Worm (Caenorhabditis elegans) whole organism, late embryonic: ENCODE measurements around the gene C06E4.6.

Source experiments
- C08G9.2 ChIP-seq: sonication (generic microtip); optimal IDR thresholded peaks from 2 replicates; lab custom pipeline; 2016; ENCODE audit warnings: mild to moderate bottlenecking, missing genetic modification characterization, moderate library complexity, missing compliant biosample characterization
- C38D4.7 ChIP-seq: fragments of 200-800 bp; sonication (Bioruptor generic); optimal IDR thresholded peaks from 2 replicates; lab custom pipeline; 2018; ENCODE audit warnings: mild to moderate bottlenecking, missing genetic modification characterization, moderate library complexity, missing compliant biosample characterization
- Y22D7AL.16 ChIP-seq: sonication (generic microtip); optimal IDR thresholded peaks from 2 replicates; lab custom pipeline; 2016; ENCODE audit warnings: missing genetic modification characterization, missing compliant biosample characterization
- ama-1 ChIP-seq: fragments of 150-350 bp; optimal IDR thresholded peaks from 2 replicates; lab custom pipeline; 2014
- ceh-14 ChIP-seq: sonication (generic microtip); optimal IDR thresholded peaks from 2 replicates; lab custom pipeline; 2016; ENCODE audit warnings: missing genotype, missing genetic modification characterization, missing compliant biosample characterization
- ceh-18 ChIP-seq: sonication (generic microtip); optimal IDR thresholded peaks from 2 replicates; lab custom pipeline; 2016; ENCODE audit warnings: missing genetic modification characterization, missing compliant biosample characterization
- ceh-19 ChIP-seq: fragments of 200-800 bp; sonication (Bioruptor generic); optimal IDR thresholded peaks from 2 replicates; lab custom pipeline; 2018; ENCODE audit warnings: mild to moderate bottlenecking, missing genetic modification characterization, missing compliant biosample characterization
- ceh-2 ChIP-seq: sonication (generic microtip); optimal IDR thresholded peaks from 2 replicates; lab custom pipeline; 2016; ENCODE audit warnings: missing genotype, missing genetic modification characterization, missing compliant biosample characterization
- ceh-22 ChIP-seq: sonication (generic microtip); optimal IDR thresholded peaks from 2 replicates; lab custom pipeline; 2017; ENCODE audit warnings: missing biosample characterization, missing genetic modification characterization
- ceh-24 ChIP-seq: sonication (generic microtip); optimal IDR thresholded peaks from 2 replicates; lab custom pipeline; 2016; ENCODE audit warnings: mild to moderate bottlenecking, missing genetic modification characterization, missing compliant biosample characterization
- ceh-31 ChIP-seq: sonication (generic microtip); optimal IDR thresholded peaks from 2 replicates; lab custom pipeline; 2016; ENCODE audit warnings: missing genetic modification characterization, missing compliant biosample characterization
- ceh-34 ChIP-seq: sonication (generic microtip); optimal IDR thresholded peaks from 2 replicates; lab custom pipeline; 2016; ENCODE audit warnings: mild to moderate bottlenecking, missing genetic modification characterization, missing compliant biosample characterization
- ceh-48 ChIP-seq: sonication (generic microtip); optimal IDR thresholded peaks from 2 replicates; lab custom pipeline; 2016; ENCODE audit warnings: missing genetic modification characterization, inconsistent platforms, missing compliant biosample characterization
- ceh-6 ChIP-seq: fragments of 200-800 bp; sonication (Bioruptor generic); optimal IDR thresholded peaks from 2 replicates; lab custom pipeline; 2018; ENCODE audit warnings: mild to moderate bottlenecking, missing genetic modification characterization, missing compliant biosample characterization
- ceh-9 ChIP-seq: sonication (generic microtip); optimal IDR thresholded peaks from 2 replicates; lab custom pipeline; 2016; ENCODE audit warnings: mild to moderate bottlenecking, missing genetic modification characterization, inconsistent platforms, missing compliant biosample characterization
- elt-2 ChIP-seq: sonication (generic microtip); optimal IDR thresholded peaks from 2 replicates; lab custom pipeline; 2016; ENCODE audit warnings: missing genetic modification reagents, missing genetic modification characterization, missing compliant biosample characterization
- ets-4 ChIP-seq: sonication (generic microtip); optimal IDR thresholded peaks from 2 replicates; lab custom pipeline; 2016; ENCODE audit warnings: missing genetic modification characterization, missing compliant biosample characterization
- fax-1 ChIP-seq: sonication (generic microtip); optimal IDR thresholded peaks from 2 replicates; lab custom pipeline; 2016; ENCODE audit warnings: missing genotype, missing genetic modification characterization, missing compliant biosample characterization
- hlh-13 ChIP-seq: fragments of 200-800 bp; sonication (Bioruptor generic); optimal IDR thresholded peaks from 2 replicates; lab custom pipeline; 2018; ENCODE audit warnings: mild to moderate bottlenecking, missing genetic modification characterization, missing compliant biosample characterization
- hlh-6 ChIP-seq: sonication (generic microtip); optimal IDR thresholded peaks from 2 replicates; lab custom pipeline; 2016; ENCODE audit warnings: missing genotype, missing genetic modification characterization, missing compliant biosample characterization
- hlh-8 ChIP-seq: sonication (generic microtip); optimal IDR thresholded peaks from 2 replicates; lab custom pipeline; 2016; ENCODE audit warnings: missing genotype, missing genetic modification characterization, missing compliant biosample characterization
- lin-11 ChIP-seq: fragments of 200-800 bp; sonication (Bioruptor generic); optimal IDR thresholded peaks from 2 replicates; lab custom pipeline; 2018; ENCODE audit warnings: mild to moderate bottlenecking, missing genetic modification characterization, missing compliant biosample characterization
- madf-2 ChIP-seq: sonication (generic microtip); optimal IDR thresholded peaks from 2 replicates; lab custom pipeline; 2017; ENCODE audit warnings: missing genetic modification characterization, missing compliant biosample characterization
- nfya-1 ChIP-seq: sonication (generic microtip); optimal IDR thresholded peaks from 2 replicates; lab custom pipeline; 2017; ENCODE audit warnings: missing genetic modification characterization, mild to moderate bottlenecking, missing compliant biosample characterization, antibody characterized with exemption, moderate library complexity
- nhr-11 ChIP-seq: fragments of 150-350 bp; optimal IDR thresholded peaks from 2 replicates; lab custom pipeline; 2014; ENCODE audit warnings: missing biosample characterization, missing genetic modification characterization
- odd-2 ChIP-seq: sonication (generic microtip); optimal IDR thresholded peaks from 2 replicates; lab custom pipeline; 2017; ENCODE audit warnings: antibody characterized with exemption, mild to moderate bottlenecking, missing genetic modification characterization, missing compliant biosample characterization
- pag-3 ChIP-seq: sonication (generic microtip); optimal IDR thresholded peaks from 2 replicates; lab custom pipeline; 2016; ENCODE audit warnings: missing compliant biosample characterization, missing genetic modification characterization, borderline replicate concordance
- pax-1 ChIP-seq: fragments of 150-350 bp; optimal IDR thresholded peaks from 2 replicates; lab custom pipeline; 2014; ENCODE audit warnings: missing biosample characterization, missing genetic modification characterization
- pqm-1 ChIP-seq: sonication (generic microtip); optimal IDR thresholded peaks from 2 replicates; lab custom pipeline; 2016; ENCODE audit warnings: missing genetic modification characterization, missing compliant biosample characterization
- rnt-1 ChIP-seq: sonication (generic microtip); optimal IDR thresholded peaks from 2 replicates; lab custom pipeline; 2016; ENCODE audit warnings: missing genetic modification characterization, missing compliant biosample characterization
- sdc-2 ChIP-seq: sonication (generic microtip); optimal IDR thresholded peaks from 2 replicates; lab custom pipeline; 2016; ENCODE audit warnings: missing genotype, missing genetic modification characterization, missing compliant biosample characterization
- sox-2 ChIP-seq: fragments of 200-800 bp; sonication (Bioruptor generic); IDR thresholded peaks from 2 replicates; pipeline ENCODE4 v1.3.6; 2022; ENCODE audit warnings: missing genetic modification reagents, missing genetic modification characterization, missing compliant biosample characterization
- sox-4 ChIP-seq: sonication (generic microtip); optimal IDR thresholded peaks from 2 replicates; lab custom pipeline; 2017; ENCODE audit warnings: mild to moderate bottlenecking, missing genetic modification characterization, inconsistent platforms, missing compliant biosample characterization
- tbx-2 ChIP-seq: sonication (generic microtip); optimal IDR thresholded peaks from 2 replicates; lab custom pipeline; 2016; ENCODE audit warnings: missing genetic modification characterization, missing compliant biosample characterization
- unc-3 ChIP-seq, 2 experiments: fragments of 200-800 bp in 1 of 2; sonication (Bioruptor generic) in 1 of 2; sonication (generic microtip) in 1 of 2; conservative IDR thresholded peaks in 1 of 2; optimal IDR thresholded peaks in 1 of 2; 2 replicates each; pipeline versions ENCODE4 v1.3.6 to Lab custom; 2016 to 2022; ENCODE audit warnings: missing compliant biosample characterization in 2 of 2, missing genetic modification characterization in 2 of 2, missing genetic modification reagents in 1 of 2
- unc-42 ChIP-seq: sonication (generic microtip); optimal IDR thresholded peaks from 2 replicates; lab custom pipeline; 2016; ENCODE audit warnings: missing genotype, missing genetic modification characterization, missing compliant biosample characterization
- unc-55 ChIP-seq: sonication (generic microtip); optimal IDR thresholded peaks from 2 replicates; lab custom pipeline; 2017; ENCODE audit warnings: missing biosample characterization, missing genetic modification reagents, missing genetic modification characterization
- unc-86 ChIP-seq: sonication (generic microtip); optimal IDR thresholded peaks from 2 replicates; lab custom pipeline; 2016; ENCODE audit warnings: missing genetic modification characterization, missing compliant biosample characterization
- zip-5 ChIP-seq: sonication (generic microtip); optimal IDR thresholded peaks from 2 replicates; lab custom pipeline; 2016; ENCODE audit warnings: missing genetic modification characterization, missing compliant biosample characterization
- ztf-16 ChIP-seq: sonication (generic microtip); optimal IDR thresholded peaks from 2 replicates; lab custom pipeline; 2017; ENCODE audit warnings: missing genetic modification characterization, missing compliant biosample characterization

Gene C06E4.6

DNA sequence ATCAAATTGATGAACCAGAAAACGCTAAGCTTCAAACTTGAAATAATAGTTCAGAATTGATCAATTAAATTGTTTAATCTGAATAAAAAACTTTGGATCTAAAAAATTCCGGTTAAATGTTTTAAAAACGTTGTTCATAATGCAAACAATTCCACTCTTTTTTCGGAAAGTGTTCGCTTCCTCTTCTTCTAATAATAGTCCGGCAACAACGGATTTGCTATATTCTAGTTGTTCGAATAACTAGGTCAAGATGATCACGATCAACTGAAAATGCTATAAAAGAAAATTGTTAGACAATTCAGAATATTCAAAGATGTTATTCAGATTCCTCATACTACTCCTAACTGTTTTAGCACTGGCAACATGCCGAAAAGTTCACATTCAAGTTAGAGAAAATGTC is 27.2 kb downstream of the C06E4.6 start, which contains the start of gene D2024.4:
TSS of gene D2024.4 (plus strand) at position 301 of the 400 bp plus-strand sequence.
- TF ChIP-seq hlh-6 (tag; lab: Kevin White, UChicago): no peak
- TF ChIP-seq ceh-2 (tag; lab: Kevin White, UChicago): no peak
- TF ChIP-seq unc-86 (tag; lab: Kevin White, UChicago): no peak
- TF ChIP-seq ztf-16 (tag; lab: Kevin White, UChicago): no peak
- TF ChIP-seq madf-2 (tag; lab: Kevin White, UChicago): no peak
- TF ChIP-seq sdc-2 (tag; lab: Kevin White, UChicago): no peak
- no peak for TF ChIP-seq Y22D7AL.16 (tag; lab: Kevin White, UChicago)
- TF ChIP-seq ceh-19 (GFP tag; lab: Kevin White, UChicago): no peak
- no peak for TF ChIP-seq ceh-18
- TF ChIP-seq ceh-31 (tag; lab: Kevin White, UChicago): no peak
- no peak for TF ChIP-seq ceh-24 (tag; lab: Kevin White, UChicago)
- no peak for TF ChIP-seq hlh-13 (GFP tag; lab: Kevin White, UChicago)

DNA sequence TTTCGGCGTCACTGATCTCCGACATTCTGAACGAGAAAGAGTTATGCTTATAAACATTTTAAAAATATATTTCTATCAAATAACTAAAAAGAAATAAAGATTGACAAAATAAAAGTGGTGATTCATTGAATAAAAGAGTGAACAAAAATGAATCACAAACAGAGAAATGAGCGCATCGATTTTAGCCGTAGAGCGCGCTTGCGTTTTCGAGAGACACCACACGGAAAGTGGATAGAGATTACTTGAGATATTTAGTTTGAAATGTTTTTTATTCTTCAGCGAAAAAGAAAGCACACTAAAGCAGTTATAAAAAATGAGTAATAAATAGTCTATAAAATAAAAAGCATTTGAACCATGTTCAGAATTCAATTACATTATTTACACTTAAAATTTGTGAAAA is 27.9 kb downstream of the C06E4.6 start, which contains the start of gene cap-1:
TSS of gene cap-1 (minus strand) at position 26 of the 400 bp plus-strand sequence.
- TF ChIP-seq ceh-9 (tag; lab: Kevin White, UChicago): no peak
- no peak for TF ChIP-seq pag-3
- peak; percentile 62 for TF ChIP-seq ceh-14 (tag; lab: Kevin White, UChicago)
- peak; percentile 32 for TF ChIP-seq zip-5 (tag; lab: Kevin White, UChicago)
- TF ChIP-seq elt-2 (tag; lab: Kevin White, UChicago): peak; percentile 43
- TF ChIP-seq unc-86 (tag; lab: Kevin White, UChicago): peak; percentile 3
- TF ChIP-seq pqm-1 (tag; lab: Kevin White, UChicago): peak; percentile 2
- TF ChIP-seq fax-1: peak; percentile 63
- peak; percentile 47 for TF ChIP-seq rnt-1
- peak; percentile 21 for TF ChIP-seq ceh-18
- TF ChIP-seq C08G9.2 (tag; lab: Kevin White, UChicago): peak; percentile 40
- TF ChIP-seq pax-1 (tag; lab: Kevin White, UChicago): no peak
- TF ChIP-seq ets-4 (tag; lab: Kevin White, UChicago): peak; percentile 54
- peak; percentile 5 for TF ChIP-seq nfya-1 (tag; lab: Kevin White, UChicago)
- TF ChIP-seq tbx-2 (tag; lab: Kevin White, UChicago): peak; percentile 79
- no peak for TF ChIP-seq unc-3 (GFP tag; conservative IDR thresholded peaks at IDR 0.05; lab: Robert Waterston, UW)
- peak; percentile 37 for TF ChIP-seq unc-3 (tag; optimal IDR thresholded peaks at IDR 0.05; lab: Kevin White, UChicago)
- peak; percentile 39 for TF ChIP-seq hlh-8
- peak; percentile 95 for TF ChIP-seq ceh-48 (tag; lab: Kevin White, UChicago)
- TF ChIP-seq ceh-2 (tag; lab: Kevin White, UChicago): peak; percentile 46
- TF ChIP-seq odd-2: no peak
- peak; percentile 61 for TF ChIP-seq ceh-34
- no peak for TF ChIP-seq sox-4 (tag; lab: Kevin White, UChicago)
- peak; percentile 90 for TF ChIP-seq ceh-31 (tag; lab: Kevin White, UChicago)
- TF ChIP-seq unc-42: peak; percentile 37
- TF ChIP-seq ceh-19 (GFP tag; lab: Kevin White, UChicago): no peak

DNA sequence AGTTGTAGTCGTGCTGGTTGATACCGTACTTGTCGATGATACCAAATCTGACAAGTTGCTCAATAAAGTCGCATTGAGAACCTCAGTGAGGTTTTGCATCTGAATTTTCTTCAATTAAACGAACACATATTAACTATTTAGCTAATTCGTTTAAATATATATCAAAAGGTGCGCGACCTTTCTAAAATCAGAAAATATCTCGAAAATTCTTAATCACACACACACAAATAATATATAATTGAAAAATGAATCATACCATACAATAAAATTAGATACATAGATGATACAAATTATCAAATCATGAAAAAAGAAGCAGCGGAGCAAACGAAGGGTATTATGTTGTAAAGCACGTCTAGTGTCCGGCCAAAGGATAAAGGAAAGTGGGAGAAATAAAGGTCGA is 29.9 kb downstream of the C06E4.6 start, which contains the start of gene D2024.5:
TSS of gene D2024.5 (minus strand) at position 101 of the 400 bp plus-strand sequence.
- TF ChIP-seq ceh-6 (no peak), ama-1 (lab: Kevin White, UChicago) (no peak), ceh-2 (tag; lab: Kevin White, UChicago) (no peak), sox-2 (GFP tag; lab: Robert Waterston, UW) (no peak), fax-1 (no peak), nhr-11 (tag; lab: Kevin White, UChicago) (no peak), odd-2 (no peak), lin-11 (tag; lab: Kevin White, UChicago) (no peak), ceh-22 (tag; lab: Kevin White, UChicago) (no peak), Y22D7AL.16 (tag; lab: Kevin White, UChicago) (no peak), unc-55 (GFP tag; lab: Kevin White, UChicago) (no peak), C38D4.7 (no peak), ceh-14 (tag; lab: Kevin White, UChicago) (no peak)
